Fruit fly (Drosophila melanogaster): Measurements from ENCODE around the gene Sfp24F.

The Sfp24F gene

dm6 chr2L:4403013-4403604, 38.8 kb downstream of the Sfp24F start, which contains the start of gene Dim1 (continued):
- no peak for TF ChIP-seq CG11247 (GFP tag; IDR thresholded peaks at IDR 0.05)
- no peak for TF ChIP-seq CG10321 (GFP tag; IDR thresholded peaks at IDR 0.05)
- TF ChIP-seq ase (GFP tag; IDR thresholded peaks at IDR 0.05): no peak
- TF ChIP-seq Hmx (GFP tag; optimal IDR thresholded peaks at IDR 0.05): no peak
- TF ChIP-seq Ptx1 (GFP tag; IDR thresholded peaks at IDR 0.05): no peak
- no peak for TF ChIP-seq danr (GFP tag; IDR thresholded peaks at IDR 0.05)
- peak; percentile 31 for TF ChIP-seq CG13775 (GFP tag; optimal IDR thresholded peaks at IDR 0.05)
- peak; percentile 47 for TF ChIP-seq wek (GFP tag; optimal IDR thresholded peaks at IDR 0.05)
- 0 out of 3 replicates have a peak, but pooled peaks have one; percentile 61 for TF ChIP-seq mld (GFP tag; IDR thresholded peaks at IDR 0.05; ENCODE audit: partially characterized antibody)
- TF ChIP-seq YL-1 (GFP tag; optimal IDR thresholded peaks at IDR 0.05): peak; percentile 73
- no peak for TF ChIP-seq D (optimal IDR thresholded peaks at IDR 0.05)
- TF ChIP-seq D (GFP tag; optimal IDR thresholded peaks at IDR 0.05): no peak
- no peak for TF ChIP-seq gro (GFP tag; optimal IDR thresholded peaks at IDR 0.05)
- no peak for TF ChIP-seq pita (GFP tag; optimal IDR thresholded peaks at IDR 0.05)
- no peak for TF ChIP-seq CG8359 (GFP tag; optimal IDR thresholded peaks at IDR 0.05; ENCODE audit: borderline replicate concordance)
- TF ChIP-seq Bdp1 (GFP tag; optimal IDR thresholded peaks at IDR 0.05): no peak
- no peak for TF ChIP-seq Gug (GFP tag; IDR thresholded peaks at IDR 0.05)
- no peak for TF ChIP-seq trh (GFP tag; optimal IDR thresholded peaks at IDR 0.05)
- TF ChIP-seq Ravus (GFP tag; IDR thresholded peaks at IDR 0.05): no peak
- TF ChIP-seq lilli (GFP tag; optimal IDR thresholded peaks at IDR 0.05): no peak
- no peak for TF ChIP-seq CG1647 (GFP tag; optimal IDR thresholded peaks at IDR 0.05)
- no peak for TF ChIP-seq Rx (GFP tag; IDR thresholded peaks at IDR 0.05)
- TF ChIP-seq CG12299 (tag; optimal IDR thresholded peaks at IDR 0.05): no peak
- TF ChIP-seq caup (GFP tag; optimal IDR thresholded peaks at IDR 0.05; ENCODE audit: severe bottlenecking): no peak
- peak; percentile 81 for TF ChIP-seq Myb (GFP tag; optimal IDR thresholded peaks at IDR 0.05)
- no peak for TF ChIP-seq Poxn (GFP tag; IDR thresholded peaks at IDR 0.05)
- TF ChIP-seq grau (tag; optimal IDR thresholded peaks at IDR 0.05): no peak
- TF ChIP-seq Dip2 (GFP tag; IDR thresholded peaks at IDR 0.05): no peak
- TF ChIP-seq pnt (GFP tag; optimal IDR thresholded peaks at IDR 0.05): no peak
- TF ChIP-seq disco-r (GFP tag; optimal IDR thresholded peaks at IDR 0.05): no peak
- TF ChIP-seq Pdp1 (GFP tag; optimal IDR thresholded peaks at IDR 0.05): no peak
- peak; percentile 87 for TF ChIP-seq CG13287 (GFP tag; IDR thresholded peaks at IDR 0.05; ENCODE audit: partially characterized antibody)
- peak; percentile 23 for TF ChIP-seq schlank (tag; optimal IDR thresholded peaks at IDR 0.05)
- TF ChIP-seq CkIIα-i1 (GFP tag; IDR thresholded peaks at IDR 0.05): no peak
- peak; percentile 66 for TF ChIP-seq sens (GFP tag)
- TF ChIP-seq CG10209 (GFP tag; optimal IDR thresholded peaks at IDR 0.05): no peak
- peak; percentile 54 for TF ChIP-seq CG15514 (GFP tag; optimal IDR thresholded peaks at IDR 0.05)
- no peak for TF ChIP-seq esg (GFP tag; conservative IDR thresholded peaks at IDR 0.05)
- TF ChIP-seq CG8924 (tag; optimal IDR thresholded peaks at IDR 0.05): no peak
- peak; percentile 31 for TF ChIP-seq Asciz (GFP tag; optimal IDR thresholded peaks at IDR 0.05)
- TF ChIP-seq tx (GFP tag; optimal IDR thresholded peaks at IDR 0.05): no peak
- no peak for TF ChIP-seq CG14050 (GFP tag; IDR thresholded peaks at IDR 0.05)
- no peak for TF ChIP-seq nau (GFP tag; optimal IDR thresholded peaks at IDR 0.05)
- TF ChIP-seq nerfin-2 (GFP tag; IDR thresholded peaks at IDR 0.05; ENCODE audit: partially characterized antibody): peak; percentile 70
- TF ChIP-seq CG7372 (GFP tag; IDR thresholded peaks at IDR 0.05): no peak
- no peak for TF ChIP-seq emc (GFP tag; optimal IDR thresholded peaks at IDR 0.05)
- TF ChIP-seq CrebB (tag; optimal IDR thresholded peaks at IDR 0.05): peak; percentile 9
- no peak for TF ChIP-seq CG1529 (GFP tag; optimal IDR thresholded peaks at IDR 0.05)
- no peak for TF ChIP-seq PHDP (tag; optimal IDR thresholded peaks at IDR 0.05)
- no peak for TF ChIP-seq CG6254 (GFP tag; optimal IDR thresholded peaks at IDR 0.05)
- no peak for TF ChIP-seq CG6654 (GFP tag; optimal IDR thresholded peaks at IDR 0.05)

Data from whole organism, embryonic.